Fruit fly (Drosophila melanogaster) whole organism, prepupa: ENCODE measurements around the gene GILT3.

Experiments used
- Blimp-1 ChIP-seq: fragments of 200-800 bp; sonication (Bioruptor generic); optimal IDR thresholded peaks from 3 replicates; lab custom pipeline; 2017; ENCODE audit warnings: missing biosample characterization, missing genetic modification characterization, mild to moderate bottlenecking, moderate library complexity, missing genetic modification reagents
- CG10631 ChIP-seq: fragments of 200-800 bp; sonication (Bioruptor generic); optimal IDR thresholded peaks from 2 replicates; lab custom pipeline; 2016; ENCODE audit warnings: missing biosample characterization, missing genetic modification characterization
- CG10669 ChIP-seq: fragments of 200-800 bp; sonication (Bioruptor generic); optimal IDR thresholded peaks from 3 replicates; lab custom pipeline; 2018; ENCODE audit warnings: missing biosample characterization, mild to moderate bottlenecking, missing genetic modification characterization, moderate library complexity
- CG11294 ChIP-seq: fragments of 200-800 bp; sonication (Bioruptor generic); IDR thresholded peaks from 2 replicates; pipeline ENCODE4 v1.3.6; 2022; ENCODE audit warnings: missing biosample characterization, missing genetic modification characterization
- CG11762 ChIP-seq: fragments of 200-800 bp; sonication (Bioruptor generic); optimal IDR thresholded peaks from 3 replicates; lab custom pipeline; 2016; ENCODE audit warnings: missing biosample characterization, missing genetic modification characterization; ENCODE audit not compliant: insufficient read depth
- CG11902 ChIP-seq: fragments of 200-800 bp; sonication (Bioruptor generic); optimal IDR thresholded peaks from 3 replicates; lab custom pipeline; 2016; ENCODE audit warnings: missing biosample characterization, missing genetic modification characterization
- CG15336 ChIP-seq: fragments of 200-800 bp; sonication (Bioruptor generic); IDR thresholded peaks from 2 replicates; pipeline ENCODE4 v1.3.6; 2022; ENCODE audit warnings: missing biosample characterization, missing genetic modification characterization
- CG1621 ChIP-seq: fragments of 200-800 bp; sonication (Bioruptor generic); optimal IDR thresholded peaks from 3 replicates; lab custom pipeline; 2018; ENCODE audit warnings: missing biosample characterization, mild to moderate bottlenecking, missing genetic modification characterization
- CG16779 ChIP-seq: fragments of 200-800 bp; sonication (Bioruptor generic); optimal IDR thresholded peaks from 3 replicates; lab custom pipeline; 2017; ENCODE audit warnings: missing biosample characterization, mild to moderate bottlenecking, missing genetic modification characterization
- CG3032 ChIP-seq: fragments of 200-800 bp; optimal IDR thresholded peaks from 2 replicates; lab custom pipeline; 2019; ENCODE audit warnings: missing biosample characterization, mild to moderate bottlenecking, missing genetic modification characterization, moderate library complexity
- CG32006 ChIP-seq: fragments of 200-800 bp; sonication (Bioruptor generic); optimal IDR thresholded peaks from 3 replicates; lab custom pipeline; 2017; ENCODE audit warnings: missing biosample characterization, mild to moderate bottlenecking, missing genetic modification characterization
- CG34406 ChIP-seq: fragments of 200-800 bp; sonication (Bioruptor generic); optimal IDR thresholded peaks from 3 replicates; lab custom pipeline; 2016; ENCODE audit warnings: missing biosample characterization, missing genetic modification characterization
- CG3919 ChIP-seq: fragments of 200-800 bp; sonication (Bioruptor generic); optimal IDR thresholded peaks from 3 replicates; lab custom pipeline; 2016; ENCODE audit warnings: missing biosample characterization, missing genetic modification characterization
- CG4318 ChIP-seq: fragments of 200-800 bp; sonication (Bioruptor generic); optimal IDR thresholded peaks from 3 replicates; lab custom pipeline; 2017; ENCODE audit warnings: missing biosample characterization, mild to moderate bottlenecking, missing genetic modification characterization
- CG6276 ChIP-seq: fragments of 200-800 bp; sonication (Bioruptor generic); optimal IDR thresholded peaks from 2 replicates; lab custom pipeline; 2017; ENCODE audit warnings: missing biosample characterization, mild to moderate bottlenecking, missing genetic modification characterization
- CG6792 ChIP-seq: fragments of 200-800 bp; sonication (Bioruptor generic); optimal IDR thresholded peaks from 3 replicates; lab custom pipeline; 2016; ENCODE audit warnings: missing biosample characterization, missing genetic modification characterization
- CG6808 ChIP-seq: fragments of 200-800 bp; sonication (Bioruptor generic); optimal IDR thresholded peaks from 3 replicates; lab custom pipeline; 2017; ENCODE audit warnings: missing biosample characterization, missing genetic modification characterization, mild to moderate bottlenecking, moderate library complexity, missing genetic modification reagents
- CG6854 ChIP-seq: fragments of 200-800 bp; sonication (Bioruptor generic); optimal IDR thresholded peaks from 2 replicates; lab custom pipeline; 2017; ENCODE audit warnings: missing biosample characterization, mild to moderate bottlenecking, missing genetic modification characterization
- CG7368 ChIP-seq: fragments of 200-800 bp; sonication (Bioruptor generic); optimal IDR thresholded peaks from 3 replicates; lab custom pipeline; 2016; ENCODE audit warnings: missing biosample characterization, missing genetic modification characterization
- CG8119 ChIP-seq: fragments of 200-800 bp; sonication (Bioruptor generic); IDR thresholded peaks from 3 replicates; pipeline ENCODE4 v1.3.6; 2022; ENCODE audit warnings: missing biosample characterization, missing genetic modification characterization
- CG8319 ChIP-seq: fragments of 200-800 bp; sonication (Bioruptor generic); optimal IDR thresholded peaks from 3 replicates; lab custom pipeline; 2016; ENCODE audit warnings: missing biosample characterization, missing genetic modification characterization
- CG8632 ChIP-seq: fragments of 200-800 bp; sonication (Bioruptor generic); optimal IDR thresholded peaks from 3 replicates; lab custom pipeline; 2016; ENCODE audit warnings: missing biosample characterization, missing genetic modification characterization
- CG9139 ChIP-seq: fragments of 200-800 bp; sonication (Bioruptor generic); optimal IDR thresholded peaks from 3 replicates; lab custom pipeline; 2017; ENCODE audit warnings: missing biosample characterization, mild to moderate bottlenecking, missing genetic modification characterization
- Eip75B ChIP-seq: fragments of 200-800 bp; sonication (Bioruptor generic); optimal IDR thresholded peaks from 3 replicates; lab custom pipeline; 2016; ENCODE audit warnings: missing biosample characterization, missing genetic modification characterization
- Eip78C ChIP-seq: fragments of 200-800 bp; sonication (Bioruptor generic); peaks from one replicate; lab custom pipeline; 2016; ENCODE audit warnings: missing biosample characterization, missing genetic modification characterization
- Eip93F ChIP-seq: fragments of 200-800 bp; sonication (Bioruptor generic); optimal IDR thresholded peaks from 2 replicates; lab custom pipeline; 2016; ENCODE audit warnings: missing biosample characterization, mild to moderate bottlenecking, missing genetic modification characterization
- Ets21C ChIP-seq: fragments of 200-800 bp; sonication (Bioruptor generic); optimal IDR thresholded peaks from 3 replicates; lab custom pipeline; 2016; ENCODE audit warnings: missing biosample characterization, missing genetic modification characterization
- Ets96B ChIP-seq: fragments of 200-800 bp; optimal IDR thresholded peaks from 2 replicates; lab custom pipeline; 2019; ENCODE audit warnings: missing biosample characterization, mild to moderate bottlenecking, missing genetic modification characterization, moderate library complexity
- Gug ChIP-seq: fragments of 200-800 bp; sonication (Bioruptor generic); IDR thresholded peaks from 2 replicates; pipeline ENCODE4 v1.3.6; 2022; ENCODE audit warnings: missing biosample characterization, missing genetic modification characterization
- Hr38 ChIP-seq: sonication (Bioruptor generic); optimal IDR thresholded peaks from 2 replicates; lab custom pipeline; 2016; ENCODE audit warnings: missing biosample characterization, missing genetic modification characterization
- Hr4 ChIP-seq: fragments of 200-800 bp; sonication (Bioruptor generic); optimal IDR thresholded peaks from 3 replicates; lab custom pipeline; 2016; ENCODE audit warnings: missing biosample characterization, missing genetic modification characterization
- Lpt ChIP-seq: fragments of 200-800 bp; sonication (Bioruptor generic); optimal IDR thresholded peaks from 3 replicates; lab custom pipeline; 2016; ENCODE audit warnings: missing biosample characterization, missing genetic modification characterization
- Met ChIP-seq: fragments of 200-800 bp; sonication (Bioruptor generic); optimal IDR thresholded peaks from 3 replicates; lab custom pipeline; 2016; ENCODE audit warnings: missing biosample characterization, missing genetic modification characterization
- OdsH ChIP-seq: fragments of 200-800 bp; sonication (Bioruptor generic); optimal IDR thresholded peaks from 3 replicates; lab custom pipeline; 2016; ENCODE audit warnings: missing biosample characterization, missing genetic modification characterization
- Smox ChIP-seq: fragments of 200-800 bp; sonication (Bioruptor generic); optimal IDR thresholded peaks from 3 replicates; lab custom pipeline; 2016; ENCODE audit warnings: missing biosample characterization, missing genetic modification characterization
- Sox102F ChIP-seq: fragments of 200-800 bp; sonication (Bioruptor generic); optimal IDR thresholded peaks from 2 replicates; lab custom pipeline; 2016; ENCODE audit warnings: missing biosample characterization, mild to moderate bottlenecking, missing genetic modification characterization
- Sox14 ChIP-seq: fragments of 200-800 bp; sonication (Bioruptor generic); optimal IDR thresholded peaks from 3 replicates; lab custom pipeline; 2016; ENCODE audit warnings: missing biosample characterization, missing genetic modification characterization
- Sox15 ChIP-seq: fragments of 200-800 bp; sonication (Bioruptor generic); optimal IDR thresholded peaks from 3 replicates; lab custom pipeline; 2016; ENCODE audit warnings: missing biosample characterization, missing genetic modification characterization
- achi ChIP-seq: fragments of 200-800 bp; sonication (Bioruptor generic); optimal IDR thresholded peaks from 3 replicates; lab custom pipeline; 2016; ENCODE audit warnings: missing biosample characterization, missing genetic modification characterization
- acj6 ChIP-seq: fragments of 200-800 bp; sonication (Bioruptor generic); optimal IDR thresholded peaks from 3 replicates; lab custom pipeline; 2016; ENCODE audit warnings: missing biosample characterization, missing genetic modification characterization
- cyc ChIP-seq: fragments of 200-800 bp; sonication (Bioruptor generic); optimal IDR thresholded peaks from 3 replicates; lab custom pipeline; 2016; ENCODE audit warnings: missing biosample characterization, missing genetic modification characterization
- dac ChIP-seq: fragments of 200-800 bp; sonication (Bioruptor generic); optimal IDR thresholded peaks from 2 replicates; lab custom pipeline; 2017; ENCODE audit warnings: missing biosample characterization, mild to moderate bottlenecking, missing genetic modification characterization
- dsx ChIP-seq: fragments of 200-800 bp; optimal IDR thresholded peaks from 3 replicates; lab custom pipeline; 2019; ENCODE audit warnings: missing biosample characterization, mild to moderate bottlenecking, missing genetic modification characterization, moderate library complexity; ENCODE audit not compliant: poor library complexity, severe bottlenecking
- eg ChIP-seq: fragments of 200-800 bp; sonication (Bioruptor generic); IDR thresholded peaks from 3 replicates; pipeline ENCODE4 v1.3.6; 2022; ENCODE audit warnings: missing biosample characterization, missing genetic modification characterization
- esn ChIP-seq: fragments of 200-800 bp; sonication (Bioruptor generic); optimal IDR thresholded peaks from 2 replicates; lab custom pipeline; 2016; ENCODE audit warnings: missing biosample characterization, mild to moderate bottlenecking, missing genetic modification characterization, moderate library complexity
- fd85E ChIP-seq: fragments of 200-800 bp; sonication (Bioruptor generic); optimal IDR thresholded peaks from 3 replicates; lab custom pipeline; 2016; ENCODE audit warnings: missing biosample characterization, missing genetic modification characterization
- fkh ChIP-seq: fragments of 200-800 bp; sonication (Bioruptor generic); optimal IDR thresholded peaks from 3 replicates; lab custom pipeline; 2017; ENCODE audit warnings: missing biosample characterization, mild to moderate bottlenecking, missing genetic modification characterization, moderate library complexity
- lz ChIP-seq: fragments of 200-800 bp; sonication (Bioruptor generic); optimal IDR thresholded peaks from 3 replicates; lab custom pipeline; 2016; ENCODE audit warnings: missing biosample characterization, missing genetic modification characterization
- net ChIP-seq: fragments of 200-800 bp; sonication (Bioruptor generic); optimal IDR thresholded peaks from 3 replicates; lab custom pipeline; 2016; ENCODE audit warnings: missing biosample characterization, missing genetic modification characterization
- pdm3 ChIP-seq: fragments of 200-800 bp; sonication (Bioruptor generic); optimal IDR thresholded peaks from 3 replicates; lab custom pipeline; 2016; ENCODE audit warnings: missing biosample characterization, missing genetic modification characterization
- spab ChIP-seq: fragments of 200-800 bp; sonication (Bioruptor generic); optimal IDR thresholded peaks from 2 replicates; lab custom pipeline; 2017; ENCODE audit warnings: missing biosample characterization, mild to moderate bottlenecking, missing genetic modification characterization, missing genetic modification reagents
- svp ChIP-seq: fragments of 200-800 bp; sonication (Bioruptor generic); peaks from one replicate; lab custom pipeline; 2016; ENCODE audit warnings: missing biosample characterization, missing genetic modification characterization
- topi ChIP-seq: fragments of 200-800 bp; sonication (Bioruptor generic); optimal IDR thresholded peaks from 3 replicates; lab custom pipeline; 2016; ENCODE audit warnings: missing biosample characterization, missing genetic modification characterization
- vri ChIP-seq: fragments of 200-800 bp; sonication (Bioruptor generic); optimal IDR thresholded peaks from 3 replicates; lab custom pipeline; 2016; ENCODE audit warnings: missing biosample characterization, mild to moderate bottlenecking, missing genetic modification characterization

GILT3 gene

DNA sequence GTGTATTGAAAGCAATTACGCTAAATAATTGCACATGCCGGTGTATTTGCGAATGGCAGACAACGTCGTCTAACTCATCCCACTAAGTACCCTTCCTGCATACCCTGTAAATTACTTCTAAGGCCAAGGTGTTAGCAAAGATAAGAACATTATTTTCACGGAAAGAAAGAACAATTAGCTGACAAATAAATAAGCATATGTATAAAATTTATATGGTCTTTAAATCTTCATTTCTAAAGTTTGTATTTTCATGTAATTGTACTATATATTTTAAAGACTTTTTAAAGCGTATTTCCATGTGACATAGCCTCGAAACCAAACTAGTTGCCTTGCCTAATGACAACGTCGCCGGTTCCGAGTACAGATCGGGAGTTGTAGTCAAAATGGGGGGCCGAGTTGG is 39.9 kb upstream of the GILT3 start:
- no peak for TF ChIP-seq Sox15 (GFP tag; lab: Kevin White, UChicago)
- TF ChIP-seq CG4318 (GFP tag; lab: Kevin White, UChicago), result no peak
- no peak for TF ChIP-seq Blimp-1 (GFP tag; lab: Kevin White, UChicago)
- peak; percentile 63 for TF ChIP-seq CG32006
- TF ChIP-seq OdsH (GFP tag; lab: Kevin White, UChicago), result no peak
- TF ChIP-seq lz, result no peak
- no peak for TF ChIP-seq dac (GFP tag; lab: Kevin White, UChicago)
- TF ChIP-seq net, result no peak
- peak; percentile 63 for TF ChIP-seq CG15336 (GFP tag; lab: Robert Waterston, UW)
- no peak for TF ChIP-seq eg (GFP tag; lab: Robert Waterston, UW)
- TF ChIP-seq Gug (GFP tag; lab: Robert Waterston, UW), result no peak
- no peak for TF ChIP-seq CG6792
- no peak for TF ChIP-seq CG11762 (GFP tag; lab: Kevin White, UChicago)
- TF ChIP-seq fkh, result no peak
- no peak for TF ChIP-seq CG8319
- TF ChIP-seq svp (GFP tag; lab: Kevin White, UChicago), result peak; percentile 4
- TF ChIP-seq CG16779 (tag; lab: Kevin White, UChicago), result no peak
- TF ChIP-seq fd85E, result no peak
- no peak for TF ChIP-seq Smox (GFP tag; lab: Kevin White, UChicago)
- TF ChIP-seq Eip93F (GFP tag; lab: Kevin White, UChicago), result no peak
- TF ChIP-seq acj6, result peak; percentile 6
- TF ChIP-seq cyc (GFP tag; lab: Kevin White, UChicago), result no peak
- TF ChIP-seq CG11902 (GFP tag; lab: Kevin White, UChicago), result no peak
- TF ChIP-seq CG1621 (tag; lab: Kevin White, UChicago), result no peak
- no peak for TF ChIP-seq CG34406 (GFP tag; lab: Kevin White, UChicago)
- TF ChIP-seq pdm3, result peak; percentile 8
- no peak for TF ChIP-seq Hr38 (GFP tag; lab: Kevin White, UChicago)
- no peak for TF ChIP-seq dsx (GFP tag; lab: Kevin White, UChicago)
- no peak for TF ChIP-seq Sox14
- no peak for TF ChIP-seq spab (GFP tag; lab: Kevin White, UChicago)
- peak; percentile 35 for TF ChIP-seq CG6276
- no peak for TF ChIP-seq vri (GFP tag; lab: Kevin White, UChicago)
- no peak for TF ChIP-seq CG6854 (GFP tag; lab: Kevin White, UChicago)
- peak; percentile 59; the same call in 2 of the 3 replicates for TF ChIP-seq CG8119 (GFP tag; lab: Robert Waterston, UW)
- TF ChIP-seq Eip78C (GFP tag; lab: Kevin White, UChicago), result peak; percentile 59
- no peak for TF ChIP-seq Eip75B
- TF ChIP-seq CG10669 (GFP tag; lab: Kevin White, UChicago), result no peak
- no peak for TF ChIP-seq CG8632 (GFP tag; lab: Kevin White, UChicago)
- no peak for TF ChIP-seq CG3032
- peak; percentile 60 for TF ChIP-seq Hr4 (GFP tag; lab: Kevin White, UChicago)
- no peak for TF ChIP-seq CG7368
- TF ChIP-seq Sox102F (GFP tag; lab: Kevin White, UChicago), result no peak
- no peak for TF ChIP-seq Ets21C
- TF ChIP-seq CG6808, result no peak
- TF ChIP-seq esn (GFP tag; lab: Kevin White, UChicago), result no peak
- TF ChIP-seq CG3919 (GFP tag; lab: Kevin White, UChicago), result no peak
- no peak for TF ChIP-seq Ets96B (tag; lab: Kevin White, UChicago)
- TF ChIP-seq CG11294 (GFP tag; lab: Robert Waterston, UW), result no peak
- TF ChIP-seq topi, result no peak
- peak; percentile 21 for TF ChIP-seq Lpt (GFP tag; lab: Kevin White, UChicago)
- no peak for TF ChIP-seq CG9139 (GFP tag; lab: Kevin White, UChicago)
- TF ChIP-seq CG10631 (GFP tag; lab: Kevin White, UChicago), result no peak
- TF ChIP-seq achi (GFP tag; lab: Kevin White, UChicago), result peak; percentile 7
- no peak for TF ChIP-seq Met (GFP tag; lab: Kevin White, UChicago)
